Worm (Caenorhabditis elegans) whole organism, L4 larva: ENCODE data around the gene tbc-17.

Source experiments
- ZK546.5 ChIP-seq, 2 experiments: sonication (generic microtip); optimal IDR thresholded peaks; 2 replicates each; lab custom pipeline; 2017; ENCODE audit warnings: missing biosample characterization in 2 of 2, missing genetic modification characterization in 2 of 2
- ama-1 ChIP-seq: fragments of 150-350 bp; optimal IDR thresholded peaks from 2 replicates; lab custom pipeline; 2014; ENCODE audit warnings: inconsistent platforms, mixed read lengths
- egl-27 ChIP-seq: sonication (generic microtip); optimal IDR thresholded peaks from 3 replicates; lab custom pipeline; 2017; ENCODE audit warnings: missing biosample characterization, missing genetic modification reagents, missing genetic modification characterization
- set-16 ChIP-seq: fragments of 200-800 bp; sonication (Bioruptor generic); IDR thresholded peaks from 2 replicates; pipeline ENCODE4 v1.3.6; 2022; ENCODE audit warnings: missing genetic modification reagents, missing genetic modification characterization, missing compliant biosample characterization
- skn-1 ChIP-seq: fragments of 150-350 bp; optimal IDR thresholded peaks from 2 replicates; lab custom pipeline; 2014; ENCODE audit warnings: missing biosample characterization, missing genetic modification characterization
- snpc-4 ChIP-seq: fragments of 150-350 bp; optimal IDR thresholded peaks from 2 replicates; lab custom pipeline; 2014; ENCODE audit warnings: missing biosample characterization, missing genetic modification characterization
- spr-1 ChIP-seq: sonication (generic microtip); optimal IDR thresholded peaks from 2 replicates; lab custom pipeline; 2016; ENCODE audit warnings: mild to moderate bottlenecking, missing genetic modification characterization, missing compliant biosample characterization
- unc-39 ChIP-seq: sonication (generic microtip); optimal IDR thresholded peaks from 2 replicates; lab custom pipeline; 2017; ENCODE audit warnings: missing biosample characterization, missing genetic modification characterization
- unc-62 ChIP-seq, 3 experiments: fragments of 150-350 bp in 1 of 3; sonication (generic microtip); optimal IDR thresholded peaks in 2 of 3; peaks in 1 of 3; 1 replicate in 1 of 3; 2 replicates in 2 of 3; lab custom pipeline; 2014 to 2017; ENCODE audit warnings: missing biosample characterization in 3 of 3, missing genetic modification characterization in 3 of 3, missing genetic modification reagents in 3 of 3, missing genotype in 1 of 3

DNA sequence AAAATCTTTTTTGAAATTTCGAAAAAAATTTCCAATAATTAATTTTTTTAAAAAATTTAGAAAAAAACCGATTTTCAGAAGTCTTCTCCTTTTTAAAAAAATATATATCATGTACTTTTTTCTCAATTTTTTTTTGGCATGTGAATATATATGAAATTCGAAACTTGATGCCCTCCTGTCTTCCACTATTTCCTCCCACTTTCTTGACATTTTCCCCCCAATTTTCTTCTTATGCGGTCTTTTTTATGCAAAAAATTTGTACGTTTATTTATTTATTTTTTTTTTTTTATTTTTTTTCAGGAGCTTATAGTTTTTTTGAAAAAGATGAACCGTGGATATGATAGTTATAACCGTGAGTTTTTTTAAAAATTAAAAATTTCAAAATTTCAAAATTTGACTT, 66.3 kb downstream of the tbc-17 start, which contains the start of gene cnp-2:
- TF ChIP-seq spr-1: no peak
- no peak for TF ChIP-seq snpc-4 (tag; lab: Kevin White, UChicago)
- no peak for TF ChIP-seq egl-27 (tag; lab: Kevin White, UChicago)
- TF ChIP-seq unc-39 (tag; lab: Kevin White, UChicago): no peak
- no peak for TF ChIP-seq unc-62 (GFP tag; optimal IDR thresholded peaks at IDR 0.05 in 1 of 2; lab: Kevin White, UChicago)
- no peak for TF ChIP-seq unc-62 (tag; optimal IDR thresholded peaks at IDR 0.05; lab: Kevin White, UChicago)
- no peak for TF ChIP-seq ZK546.5 (tag; optimal IDR thresholded peaks at IDR 0.05; lab: Kevin White, UChicago)
- no peak for TF ChIP-seq skn-1
- no peak for TF ChIP-seq set-16 (GFP tag; lab: Robert Waterston, UW)
- TF ChIP-seq ama-1 (lab: Kevin White, UChicago): no peak
